Fruit fly (Drosophila melanogaster) whole organism, embryonic: Measurements from ENCODE around the gene fkh.
A peak's percentile ranks its signal among the peaks of the same experiment; 100 is the strongest.

Source experiments
- Antp ChIP-seq: fragments of 200-800 bp; sonication (Bioruptor generic); optimal IDR thresholded peaks from 3 replicates; lab custom pipeline; 2016; ENCODE audit warnings: missing biosample characterization, missing genetic modification characterization
- Atf-2 ChIP-seq: fragments of 200-800 bp; sonication (Bioruptor generic); optimal IDR thresholded peaks from 2 replicates; lab custom pipeline; 2016; ENCODE audit warnings: missing biosample characterization, missing genetic modification characterization
- Atf6 ChIP-seq: fragments of 200-800 bp; sonication (Bioruptor generic); IDR thresholded peaks from 2 replicates; pipeline ENCODE4 v1.3.6; 2022; ENCODE audit warnings: missing biosample characterization, missing genetic modification characterization
- Awh ChIP-seq: fragments of 200-800 bp; sonication (Bioruptor generic); IDR thresholded peaks from 2 replicates; pipeline ENCODE4, ENCODE4 v1.3.6; 2022; ENCODE audit warnings: missing biosample characterization, missing genetic modification characterization
- CG10147 ChIP-seq: fragments of 200-800 bp; sonication (Bioruptor generic); optimal IDR thresholded peaks from 2 replicates; lab custom pipeline; 2019; ENCODE audit warnings: missing biosample characterization, mild to moderate bottlenecking, missing genetic modification characterization, moderate library complexity
- CG10366 ChIP-seq: fragments of 200-800 bp; sonication (Bioruptor generic); IDR thresholded peaks from 2 replicates; pipeline ENCODE4 v1.3.6; 2022; ENCODE audit warnings: missing biosample characterization, missing genetic modification characterization
- CG10543 ChIP-seq: fragments of 200-800 bp; sonication (Bioruptor generic); optimal IDR thresholded peaks from 3 replicates; lab custom pipeline; 2017; ENCODE audit warnings: missing biosample characterization, mild to moderate bottlenecking, missing genetic modification characterization, moderate library complexity
- CG10565 ChIP-seq: fragments of 200-800 bp; sonication (Bioruptor generic); optimal IDR thresholded peaks from 3 replicates; lab custom pipeline; 2016; ENCODE audit warnings: missing biosample characterization, mild to moderate bottlenecking, missing genetic modification characterization
- CG10979 ChIP-seq: fragments of 200-800 bp; sonication (Bioruptor generic); optimal IDR thresholded peaks from 2 replicates; lab custom pipeline; 2018; ENCODE audit warnings: missing biosample characterization, mild to moderate bottlenecking, missing genetic modification characterization, moderate library complexity
- CG11456 ChIP-seq: fragments of 200-800 bp; sonication (Bioruptor generic); IDR thresholded peaks from 3 replicates; pipeline ENCODE4 v1.3.6; 2022; ENCODE audit warnings: missing biosample characterization, missing genetic modification characterization
- CG11723 ChIP-seq: fragments of 200-800 bp; sonication (Bioruptor generic); optimal IDR thresholded peaks from 2 replicates; lab custom pipeline; 2017; ENCODE audit warnings: missing biosample characterization, mild to moderate bottlenecking, missing genetic modification characterization
- CG13894 ChIP-seq: fragments of 200-800 bp; sonication (Bioruptor generic); optimal IDR thresholded peaks from 3 replicates; lab custom pipeline; 2018; ENCODE audit warnings: missing biosample characterization, mild to moderate bottlenecking, missing genetic modification characterization, moderate library complexity
- CG14710 ChIP-seq: fragments of 200-800 bp; sonication (Bioruptor generic); optimal IDR thresholded peaks from 3 replicates; lab custom pipeline; 2019; ENCODE audit warnings: missing biosample characterization, mild to moderate bottlenecking, missing genetic modification characterization, moderate library complexity
- CG15269 ChIP-seq: fragments of 200-800 bp; sonication (Bioruptor generic); optimal IDR thresholded peaks from 2 replicates; lab custom pipeline; 2018; ENCODE audit warnings: missing biosample characterization, mild to moderate bottlenecking, missing genetic modification characterization, moderate library complexity
- CG15696 ChIP-seq: fragments of 200-800 bp; sonication (Bioruptor generic); optimal IDR thresholded peaks from 2 replicates; lab custom pipeline; 2019; ENCODE audit warnings: missing biosample characterization, mild to moderate bottlenecking, missing genetic modification characterization, moderate library complexity
- CG1603 ChIP-seq: fragments of 200-800 bp; sonication (Bioruptor generic); optimal IDR thresholded peaks from 2 replicates; lab custom pipeline; 2019; ENCODE audit warnings: missing biosample characterization, mild to moderate bottlenecking, missing genetic modification characterization, moderate library complexity
- CG2712 ChIP-seq: fragments of 200-800 bp; optimal IDR thresholded peaks from 3 replicates; lab custom pipeline; 2019; ENCODE audit warnings: missing biosample characterization, mild to moderate bottlenecking, missing genetic modification characterization, moderate library complexity
- CG32767 ChIP-seq: fragments of 200-800 bp; sonication (Bioruptor generic); IDR thresholded peaks from 2 replicates; pipeline ENCODE4 v1.3.6; 2022; ENCODE audit warnings: missing biosample characterization, missing genetic modification characterization
- CG4282 ChIP-seq: fragments of 200-800 bp; sonication (Bioruptor generic); optimal IDR thresholded peaks from 2 replicates; lab custom pipeline; 2016; ENCODE audit warnings: missing biosample characterization, missing genetic modification characterization
- CG4854 ChIP-seq: fragments of 200-800 bp; sonication (Bioruptor generic); optimal IDR thresholded peaks from 2 replicates; lab custom pipeline; 2016; ENCODE audit warnings: missing biosample characterization, missing genetic modification characterization, inconsistent platforms
- CG5180 ChIP-seq: fragments of 200-800 bp; sonication (Bioruptor generic); optimal IDR thresholded peaks from 3 replicates; lab custom pipeline; 2017; ENCODE audit warnings: missing biosample characterization, missing genetic modification characterization, mild to moderate bottlenecking, moderate library complexity, missing genetic modification reagents
- CG8290 ChIP-seq, 3 experiments: fragments of 200-800 bp; sonication (Bioruptor generic); optimal IDR thresholded peaks; 2 replicates each; lab custom pipeline; 2016 to 2019; ENCODE audit warnings: missing biosample characterization in 3 of 3, missing genetic modification characterization in 3 of 3, mild to moderate bottlenecking in 2 of 3, moderate library complexity in 1 of 3
- CG9437 ChIP-seq: fragments of 200-800 bp; sonication (Bioruptor generic); optimal IDR thresholded peaks from 2 replicates; lab custom pipeline; 2018; ENCODE audit warnings: missing biosample characterization, mild to moderate bottlenecking, missing genetic modification characterization
- Dll ChIP-seq: fragments of 200-800 bp; sonication (Bioruptor generic); IDR thresholded peaks from 4 replicates; pipeline ENCODE4 v1.3.6; 2022; ENCODE audit warnings: missing biosample characterization, missing genetic modification characterization; ENCODE audit not compliant: partially characterized antibody
- ERR ChIP-seq: fragments of 200-800 bp; sonication (Bioruptor generic); optimal IDR thresholded peaks from 2 replicates; lab custom pipeline; 2016; ENCODE audit warnings: missing biosample characterization, missing genetic modification characterization
- Hand ChIP-seq: fragments of 200-800 bp; sonication (Bioruptor generic); optimal IDR thresholded peaks from 2 replicates; lab custom pipeline; 2017; ENCODE audit warnings: mild to moderate bottlenecking, missing biosample characterization, missing genetic modification reagents, missing genetic modification characterization
- Hsf ChIP-seq: fragments of 200-800 bp; sonication (Bioruptor generic); optimal IDR thresholded peaks from 3 replicates; lab custom pipeline; 2016; ENCODE audit warnings: missing biosample characterization, missing genetic modification characterization
- Oli ChIP-seq: fragments of 200-800 bp; sonication (Bioruptor generic); optimal IDR thresholded peaks from 2 replicates; lab custom pipeline; 2018; ENCODE audit warnings: missing biosample characterization, mild to moderate bottlenecking, missing genetic modification characterization, moderate library complexity
- Ravus ChIP-seq: fragments of 200-800 bp; sonication (Bioruptor generic); IDR thresholded peaks from 2 replicates; pipeline ENCODE4 v1.3.6; 2022; ENCODE audit warnings: missing biosample characterization, missing genetic modification characterization
- al ChIP-seq: fragments of 200-800 bp; sonication (Bioruptor generic); IDR thresholded peaks from 2 replicates; pipeline ENCODE4 v1.3.6; 2022; ENCODE audit warnings: missing biosample characterization, missing genetic modification characterization
- ap ChIP-seq: fragments of 200-800 bp; sonication (Bioruptor generic); IDR thresholded peaks from 2 replicates; pipeline ENCODE4 v1.3.6; 2022; ENCODE audit warnings: missing biosample characterization, missing genetic modification characterization
- bcd ChIP-seq: fragments of 200-800 bp; sonication (Bioruptor generic); optimal IDR thresholded peaks from 2 replicates; lab custom pipeline; 2017; ENCODE audit warnings: missing biosample characterization, mild to moderate bottlenecking, missing genetic modification characterization
- bsh ChIP-seq, 2 experiments: fragments of 200-800 bp; sonication (Bioruptor generic); optimal IDR thresholded peaks; 2 replicates each; lab custom pipeline; 2017 to 2018; ENCODE audit warnings: mild to moderate bottlenecking in 2 of 2, missing biosample characterization in 2 of 2, missing genetic modification characterization in 2 of 2, moderate library complexity in 1 of 2
- chm ChIP-seq: fragments of 200-800 bp; sonication (Bioruptor generic); IDR thresholded peaks from 2 replicates; pipeline ENCODE4 v1.3.6; 2022; ENCODE audit warnings: missing biosample characterization, missing genetic modification characterization
- croc ChIP-seq: fragments of 200-800 bp; sonication (Bioruptor generic); conservative IDR thresholded peaks from 3 replicates; pipeline ENCODE4 v1.3.6; 2022; ENCODE audit warnings: missing biosample characterization, missing genetic modification characterization
- danr ChIP-seq: fragments of 200-800 bp; sonication (Bioruptor generic); IDR thresholded peaks from 2 replicates; pipeline ENCODE4 v1.3.6; 2022; ENCODE audit warnings: missing biosample characterization, missing genetic modification characterization
- eve ChIP-seq, 2 experiments: fragments of >200 bp; optimal IDR thresholded peaks; 2 replicates each; lab custom pipeline; 2017; ENCODE audit warnings: missing biosample characterization in 2 of 2, missing genetic modification characterization in 2 of 2
- eyg ChIP-seq: fragments of 200-800 bp; sonication (Bioruptor generic); optimal IDR thresholded peaks from 3 replicates; lab custom pipeline; 2016; ENCODE audit warnings: missing biosample characterization, missing genetic modification characterization
- gcm ChIP-seq: fragments of 200-800 bp; sonication (Bioruptor generic); optimal IDR thresholded peaks from 2 replicates; lab custom pipeline; 2019; ENCODE audit warnings: missing biosample characterization, mild to moderate bottlenecking, missing genetic modification characterization, moderate library complexity
- gem ChIP-seq: fragments of 200-800 bp; sonication (Bioruptor generic); optimal IDR thresholded peaks from 2 replicates; lab custom pipeline; 2019; ENCODE audit warnings: missing biosample characterization, mild to moderate bottlenecking, missing genetic modification characterization, moderate library complexity
- grau ChIP-seq: fragments of 200-800 bp; optimal IDR thresholded peaks from 3 replicates; lab custom pipeline; 2019; ENCODE audit warnings: missing biosample characterization, mild to moderate bottlenecking, missing genetic modification characterization, moderate library complexity
- grn ChIP-seq: fragments of 200-800 bp; sonication (Bioruptor generic); optimal IDR thresholded peaks from 3 replicates; lab custom pipeline; 2017; ENCODE audit warnings: missing biosample characterization, missing genetic modification characterization
- gsb ChIP-seq: fragments of 200-800 bp; sonication (Bioruptor generic); IDR thresholded peaks from 2 replicates; pipeline ENCODE4 v1.3.6; 2022; ENCODE audit warnings: missing biosample characterization, missing genetic modification characterization
- klu ChIP-seq: fragments of 200-800 bp; sonication (Bioruptor generic); IDR thresholded peaks from 2 replicates; pipeline ENCODE4 v1.3.6; 2022; ENCODE audit warnings: missing biosample characterization, missing genetic modification characterization
- oc ChIP-seq: fragments of 200-800 bp; sonication (Bioruptor generic); optimal IDR thresholded peaks from 2 replicates; lab custom pipeline; 2018; ENCODE audit warnings: missing biosample characterization, mild to moderate bottlenecking, missing genetic modification characterization, moderate library complexity
- org-1 ChIP-seq: fragments of 200-800 bp; sonication (Bioruptor generic); optimal IDR thresholded peaks from 2 replicates; lab custom pipeline; 2017; ENCODE audit warnings: missing biosample characterization, missing genetic modification characterization
- pita ChIP-seq: fragments of 200-800 bp; sonication (Bioruptor generic); optimal IDR thresholded peaks from 2 replicates; lab custom pipeline; 2017; ENCODE audit warnings: missing biosample characterization, mild to moderate bottlenecking, missing genetic modification characterization
- sens ChIP-seq: fragments of 200-800 bp; sonication (Bioruptor generic); peaks from one replicate; lab custom pipeline; 2016; ENCODE audit warnings: missing biosample characterization, missing genetic modification characterization
- trem ChIP-seq: fragments of 200-800 bp; optimal IDR thresholded peaks from 3 replicates; lab custom pipeline; 2019; ENCODE audit warnings: missing biosample characterization, mild to moderate bottlenecking, missing genetic modification characterization, moderate library complexity
- usp ChIP-seq: fragments of >200 bp; optimal IDR thresholded peaks from 2 replicates; lab custom pipeline; 2017; ENCODE audit warnings: missing biosample characterization, missing genetic modification characterization
- zf30C ChIP-seq: fragments of 200-800 bp; sonication (Bioruptor generic); optimal IDR thresholded peaks from 3 replicates; lab custom pipeline; 2018; ENCODE audit warnings: missing biosample characterization, mild to moderate bottlenecking, missing genetic modification characterization

The fkh gene

dm6 chr3R:28562654-28563198, 22.3 kb downstream of the fkh start (continued):
- TF ChIP-seq zf30C (GFP tag; lab: Kevin White, UChicago) (no peak), CG1603 (peak; percentile 15), oc (tag; lab: Kevin White, UChicago) (no peak), croc (no peak), Atf-2 (no peak), CG15696 (tag; lab: Kevin White, UChicago) (peak; percentile 30), CG13894 (tag; lab: Kevin White, UChicago) (no peak), Atf6 (GFP tag; lab: Robert Waterston, UW) (no peak), CG10565 (GFP tag; lab: Kevin White, UChicago) (no peak), CG10543 (GFP tag; lab: Kevin White, UChicago) (no peak), chm (GFP tag; lab: Robert Waterston, UW) (no peak), bsh (GFP tag; optimal IDR thresholded peaks at IDR 0.05; lab: Kevin White, UChicago) (peak in 1 of 2 experiments; percentile 39), Ravus (no peak), ERR (GFP tag; lab: Kevin White, UChicago) (no peak), eyg (GFP tag; lab: Kevin White, UChicago) (no peak), CG11456 (GFP tag; lab: Robert Waterston, UW) (no peak), trem (tag; lab: Kevin White, UChicago) (no peak), CG4282 (GFP tag; lab: Kevin White, UChicago) (no peak), sens (GFP tag; lab: Kevin White, UChicago) (peak; percentile 70), CG5180 (GFP tag; lab: Kevin White, UChicago) (no peak), CG15269 (tag; lab: Kevin White, UChicago) (no peak), Awh (GFP tag; lab: Robert Waterston, UW) (no peak), CG10366 (GFP tag; lab: Robert Waterston, UW) (no peak), CG8290 (GFP tag; optimal IDR thresholded peaks at IDR 0.05; lab: Kevin White, UChicago) (no peak), CG8290 (tag; optimal IDR thresholded peaks at IDR 0.05; lab: Kevin White, UChicago) (no peak), usp (GFP tag; lab: Kevin White, UChicago) (no peak), Hand (no peak), klu (GFP tag; lab: Robert Waterston, UW) (no peak), CG2712 (tag; lab: Kevin White, UChicago) (peak; percentile 37), Dll (no peak), Hsf (GFP tag; lab: Kevin White, UChicago) (no peak), CG10979 (tag; lab: Kevin White, UChicago) (no peak), Oli (tag; lab: Kevin White, UChicago) (peak; percentile 1), CG11723 (GFP tag; lab: Kevin White, UChicago) (no peak), gem (tag; lab: Kevin White, UChicago) (peak; percentile 46), eve (GFP tag; optimal IDR thresholded peaks at IDR 0.05; lab: Kevin White, UChicago) (no peak), danr (GFP tag; lab: Robert Waterston, UW) (no peak), grn (no peak), CG14710 (tag; lab: Kevin White, UChicago) (no peak), grau (tag; lab: Kevin White, UChicago) (peak; percentile 1), bcd (no peak), CG9437 (GFP tag; lab: Kevin White, UChicago) (no peak), gcm (GFP tag; lab: Kevin White, UChicago) (no peak), Antp (GFP tag; lab: Kevin White, UChicago) (no peak), CG10147 (no peak), gsb (GFP tag; lab: Robert Waterston, UW) (no peak), CG4854 (GFP tag; lab: Kevin White, UChicago) (no peak), ap (GFP tag; lab: Robert Waterston, UW) (0 out of 2 replicates have a peak, but pooled peaks have one; percentile 6), org-1 (GFP tag; lab: Kevin White, UChicago) (no peak), pita (GFP tag; lab: Kevin White, UChicago) (no peak), al (GFP tag; lab: Robert Waterston, UW) (no peak), CG32767 (no peak)
